Fruit fly (Drosophila melanogaster) whole organism, embryonic: Measurements from ENCODE around the gene Mst85C.

Source experiments
- CG4328 ChIP-seq: fragments of 200-800 bp; sonication (Bioruptor generic); optimal IDR thresholded peaks from 3 replicates; lab custom pipeline; 2017; ENCODE audit warnings: missing biosample characterization, missing genetic modification reagents, missing genetic modification characterization
- CG6813 ChIP-seq: fragments of 200-800 bp; sonication (Bioruptor generic); optimal IDR thresholded peaks from 2 replicates; lab custom pipeline; 2017; ENCODE audit warnings: missing biosample characterization, missing genetic modification characterization, mild to moderate bottlenecking, moderate library complexity, missing genetic modification reagents
- CrebB ChIP-seq: fragments of 200-800 bp; sonication (Bioruptor generic); optimal IDR thresholded peaks from 3 replicates; lab custom pipeline; 2018; ENCODE audit warnings: missing biosample characterization, mild to moderate bottlenecking, missing genetic modification characterization
- ato ChIP-seq: fragments of 200-800 bp; sonication (Bioruptor generic); IDR thresholded peaks from 2 replicates; pipeline ENCODE4 v1.3.6; 2022; ENCODE audit warnings: missing biosample characterization, missing genetic modification characterization; ENCODE audit not compliant: partially characterized antibody
- odd ChIP-seq: fragments of 200-800 bp; sonication (Bioruptor generic); optimal IDR thresholded peaks from 2 replicates; lab custom pipeline; 2017; ENCODE audit warnings: missing biosample characterization, mild to moderate bottlenecking, missing genetic modification characterization

DNA sequence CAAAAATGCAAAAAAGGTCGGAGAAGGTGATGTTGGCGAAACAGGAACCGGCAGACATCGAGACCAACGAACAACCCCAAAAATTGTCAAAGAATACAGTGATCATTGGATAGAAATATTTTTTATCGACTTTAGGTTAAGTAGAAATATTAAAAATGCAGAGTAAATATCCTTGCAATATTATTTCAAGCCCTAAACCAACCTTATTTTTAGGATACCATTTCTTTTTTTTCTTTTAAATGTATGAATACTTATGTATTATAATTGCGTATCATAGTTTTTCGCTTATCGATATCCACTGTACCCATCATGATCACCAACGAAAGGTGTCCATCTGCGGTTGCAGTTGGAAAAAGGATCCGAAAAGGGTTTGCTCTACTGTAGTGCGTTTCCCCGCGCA, 13.2 kb upstream of the Mst85C start:
- TF ChIP-seq CG4328 (GFP tag; lab: Kevin White, UChicago) (no peak), CG6813 (GFP tag; lab: Kevin White, UChicago) (no peak), ato (GFP tag; lab: Robert Waterston, UW) (no peak), odd (GFP tag; lab: Kevin White, UChicago) (no peak), CrebB (tag; lab: Kevin White, UChicago) (no peak)
